Worm (Caenorhabditis elegans): ENCODE data around the gene C03H12.1.

Gene C03H12.1

DNA sequence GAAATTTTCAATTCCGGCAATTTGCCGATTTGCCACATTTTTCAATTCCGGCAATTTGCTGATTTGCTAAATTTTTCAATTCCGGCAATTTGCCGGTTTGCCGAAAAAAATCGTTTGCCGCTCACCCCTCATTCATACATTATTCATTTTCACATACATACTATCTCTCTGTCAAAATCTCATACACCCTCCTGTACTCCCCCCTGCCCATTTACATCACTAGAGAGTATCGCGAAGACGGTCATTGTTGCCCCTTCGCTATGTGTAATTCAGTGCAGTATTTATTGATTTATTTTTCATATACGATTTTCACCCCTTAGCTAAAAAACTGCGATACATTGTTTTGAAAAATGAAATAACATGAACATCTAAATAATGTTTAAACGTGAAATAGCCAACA, 47.2 kb downstream of the C03H12.1 start:
- TF ChIP-seq sox-2 (GFP tag; IDR thresholded peaks at IDR 0.05), result peak; percentile 16; the same call in 1 of the 2 replicates
- no peak for TF ChIP-seq F13H6.1 (tag; optimal IDR thresholded peaks at IDR 0.05)
- peak; percentile 41 for TF ChIP-seq nfya-1 (tag; optimal IDR thresholded peaks at IDR 0.05)
- TF ChIP-seq dve-1 (tag; optimal IDR thresholded peaks at IDR 0.05), result peak; percentile 21
- peak; percentile 98 for TF ChIP-seq sdc-2 (tag; optimal IDR thresholded peaks at IDR 0.05)
- TF ChIP-seq ceh-18 (tag; optimal IDR thresholded peaks at IDR 0.05), result no peak
- TF ChIP-seq ceh-48 (tag; optimal IDR thresholded peaks at IDR 0.05), result peak; percentile 63
- peak; percentile 31 for TF ChIP-seq ceh-31 (tag; optimal IDR thresholded peaks at IDR 0.05)
- no peak for TF ChIP-seq pros-1 (tag; optimal IDR thresholded peaks at IDR 0.05)

DNA sequence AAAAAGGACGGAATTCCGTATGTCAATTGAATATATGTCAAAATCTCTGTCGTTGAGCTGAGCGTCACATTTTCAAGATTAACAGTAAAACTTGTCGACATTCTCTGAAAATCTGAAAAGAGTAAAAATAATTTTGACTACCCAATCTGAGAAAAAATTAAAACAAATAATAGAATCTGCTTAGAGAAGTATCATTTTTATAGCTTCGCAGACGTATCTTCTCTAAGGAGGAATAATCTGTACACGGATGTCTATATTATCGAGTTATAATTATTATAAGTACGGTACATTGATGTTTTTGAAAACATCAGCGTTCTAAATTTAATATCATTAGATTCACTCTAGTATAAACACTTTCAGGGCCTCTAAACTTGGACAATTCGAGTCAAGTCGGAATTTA, 51.3 kb downstream of the C03H12.1 start, which contains the start of gene srg-64:
TSS of gene srg-64 (minus strand) at position 101 of the 400 bp plus-strand sequence.
- TF ChIP-seq ceh-34 (tag; optimal IDR thresholded peaks at IDR 0.05) (no peak), C38D4.7 (GFP tag; optimal IDR thresholded peaks at IDR 0.05) (no peak), nhr-11 (tag; optimal IDR thresholded peaks at IDR 0.05) (no peak), K02D7.2 (tag; optimal IDR thresholded peaks at IDR 0.05) (no peak), ref-2 (tag; optimal IDR thresholded peaks at IDR 0.05) (no peak), dmd-4 (tag; optimal IDR thresholded peaks at IDR 0.05; ENCODE audit: borderline replicate concordance) (no peak), pag-3 (tag; optimal IDR thresholded peaks at IDR 0.05; ENCODE audit: borderline replicate concordance) (no peak), ceh-48 (tag; optimal IDR thresholded peaks at IDR 0.05) (no peak), nhr-232 (tag; optimal IDR thresholded peaks at IDR 0.05) (no peak), tbx-7 (tag; optimal IDR thresholded peaks at IDR 0.05) (no peak), gmeb-2 (tag; optimal IDR thresholded peaks at IDR 0.05) (no peak), fkh-10 (GFP tag; optimal IDR thresholded peaks at IDR 0.05) (no peak)

DNA sequence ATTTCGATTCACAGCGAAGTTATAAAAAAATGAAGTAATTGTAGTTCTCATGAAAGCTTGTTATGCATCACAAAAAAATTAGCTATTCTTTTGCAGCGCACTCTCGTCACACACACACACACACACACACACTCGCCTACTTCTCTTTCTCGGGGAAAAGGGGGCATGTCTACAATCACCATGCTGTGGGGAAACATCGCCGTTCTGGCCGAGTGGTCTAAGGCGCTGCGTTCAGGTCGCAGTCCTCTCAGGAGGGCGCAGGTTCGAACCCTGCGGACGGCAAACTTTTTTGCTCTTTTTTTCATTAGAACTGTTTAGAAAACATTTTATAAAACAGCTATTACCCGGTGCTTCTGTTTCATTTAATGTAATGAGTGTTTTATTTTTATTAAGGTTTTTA, 52.6 kb downstream of the C03H12.1 start:
- no peak for TF ChIP-seq nhr-11 (tag; optimal IDR thresholded peaks at IDR 0.05)
- peak; percentile 84 for TF ChIP-seq fkh-6 (tag; optimal IDR thresholded peaks at IDR 0.05)
- peak; percentile 80 for TF ChIP-seq nhr-232 (tag; optimal IDR thresholded peaks at IDR 0.05)
- peak; percentile 85 for TF ChIP-seq ceh-6 (GFP tag; optimal IDR thresholded peaks at IDR 0.05)
- peak; percentile 86 for TF ChIP-seq Y22D7AL.16 (tag; optimal IDR thresholded peaks at IDR 0.05)
- peak; percentile 18 for TF ChIP-seq unc-42 (tag; optimal IDR thresholded peaks at IDR 0.05)
- peak; percentile 92 for TF ChIP-seq ztf-16 (tag; optimal IDR thresholded peaks at IDR 0.05)
- no peak for TF ChIP-seq ama-1 (optimal IDR thresholded peaks at IDR 0.05)
- peak; percentile 30 for TF ChIP-seq odd-2 (tag; optimal IDR thresholded peaks at IDR 0.05)
- TF ChIP-seq syd-9 (tag; optimal IDR thresholded peaks at IDR 0.05), result peak; percentile 77
- peak; percentile 95 for TF ChIP-seq sdc-2 (tag; optimal IDR thresholded peaks at IDR 0.05)
- peak; percentile 55 for TF ChIP-seq hlh-30 (tag; optimal IDR thresholded peaks at IDR 0.05; ENCODE audit: insufficient read depth)
- TF ChIP-seq nfya-1 (tag; optimal IDR thresholded peaks at IDR 0.05), result peak; percentile 74
- TF ChIP-seq ttx-3 (tag; optimal IDR thresholded peaks at IDR 0.05), result peak; percentile 88
- peak; percentile 79 for TF ChIP-seq C08G9.2 (tag; optimal IDR thresholded peaks at IDR 0.05)
- TF ChIP-seq unc-3 (GFP tag; conservative IDR thresholded peaks at IDR 0.05), result peak; percentile 92
- peak; percentile 88 for TF ChIP-seq unc-3 (tag; optimal IDR thresholded peaks at IDR 0.05)
- peak; percentile 90 for TF ChIP-seq hlh-6 (tag; optimal IDR thresholded peaks at IDR 0.05)
- TF ChIP-seq elt-2 (tag; optimal IDR thresholded peaks at IDR 0.05), result peak; percentile 90
- TF ChIP-seq unc-86 (tag; optimal IDR thresholded peaks at IDR 0.05), result peak; percentile 79
- TF ChIP-seq F13H6.1 (tag; optimal IDR thresholded peaks at IDR 0.05), result peak; percentile 80
- peak; percentile 79 for TF ChIP-seq ceh-2 (tag; optimal IDR thresholded peaks at IDR 0.05)
- peak; percentile 77 for TF ChIP-seq npax-4 (tag; optimal IDR thresholded peaks at IDR 0.05)
- peak; percentile 23 for TF ChIP-seq tbx-7 (tag; optimal IDR thresholded peaks at IDR 0.05)
- peak; percentile 72 for TF ChIP-seq ahr-1 (tag; optimal IDR thresholded peaks at IDR 0.05)
- TF ChIP-seq madf-2 (tag; optimal IDR thresholded peaks at IDR 0.05), result peak; percentile 83
- peak; percentile 74 for TF ChIP-seq hlh-15 (tag; optimal IDR thresholded peaks at IDR 0.05)
- TF ChIP-seq pax-1 (tag; optimal IDR thresholded peaks at IDR 0.05), result no peak
- peak; percentile 48 for TF ChIP-seq ets-4 (tag; optimal IDR thresholded peaks at IDR 0.05)
- peak; percentile 60 for TF ChIP-seq dve-1 (tag; optimal IDR thresholded peaks at IDR 0.05)
- TF ChIP-seq ceh-30 (tag; optimal IDR thresholded peaks at IDR 0.05), result peak; percentile 39
- peak; percentile 80 for TF ChIP-seq fax-1 (tag; optimal IDR thresholded peaks at IDR 0.05)
- peak; percentile 80 for TF ChIP-seq rnt-1 (tag; optimal IDR thresholded peaks at IDR 0.05)
- TF ChIP-seq ceh-48 (tag; optimal IDR thresholded peaks at IDR 0.05), result peak; percentile 78
- peak; percentile 71 for TF ChIP-seq hlh-13 (GFP tag; optimal IDR thresholded peaks at IDR 0.05)
- TF ChIP-seq tbx-2 (tag; optimal IDR thresholded peaks at IDR 0.05), result peak; percentile 86
- TF ChIP-seq zip-5 (tag; optimal IDR thresholded peaks at IDR 0.05), result peak; percentile 69
